Worm (Caenorhabditis elegans): ENCODE data around the gene R10E8.3.

- TF ChIP-seq madf-9 (GFP tag; conservative IDR thresholded peaks at IDR 0.05) (no peak), zag-1 (tag; optimal IDR thresholded peaks at IDR 0.05) (no peak), unc-62 (GFP tag; optimal IDR thresholded peaks at IDR 0.05 in 1 of 2) (no peak), unc-62 (tag; optimal IDR thresholded peaks at IDR 0.05) (no peak), zfp-3 (GFP tag; conservative IDR thresholded peaks at IDR 0.05) (no peak), jun-1 (tag; optimal IDR thresholded peaks at IDR 0.05) (no peak), egl-27 (tag; optimal IDR thresholded peaks at IDR 0.05) (no peak), skn-1 (tag; optimal IDR thresholded peaks at IDR 0.05) (no peak), nhr-77 (tag; optimal IDR thresholded peaks at IDR 0.05) (no peak), spr-1 (tag; optimal IDR thresholded peaks at IDR 0.05) (no peak), mes-2 (tag; optimal IDR thresholded peaks at IDR 0.05; ENCODE audit: poor library complexity, severe bottlenecking) (no peak), lsy-2 (tag; optimal IDR thresholded peaks at IDR 0.05) (no peak), unc-39 (tag; optimal IDR thresholded peaks at IDR 0.05) (no peak)
Measured at ce11 chrV:18235808-18236207, 756 bp downstream of the R10E8.3 start.

Measured in whole organism, L4 larva.